Worm (Caenorhabditis elegans): ENCODE measurements around the gene F55A11.11.
"Not testable (repeated sequence)": the region's sequence is repeated elsewhere in the genome, so short reads cannot be mapped to it uniquely, and the experiment has no call there.

ce11 chrV:11823125-11823833 lies 40.3 kb downstream of the F55A11.11 start:
- not testable (repeated sequence) for TF ChIP-seq skn-1 (tag; optimal IDR thresholded peaks at IDR 0.05); T26A8.4 (GFP tag; IDR thresholded peaks at IDR 0.05); fos-1 (tag; optimal IDR thresholded peaks at IDR 0.05); hlh-30 (tag; optimal IDR thresholded peaks at IDR 0.05; ENCODE audit: insufficient read depth); zag-1 (tag; optimal IDR thresholded peaks at IDR 0.05); lin-15B (tag; optimal IDR thresholded peaks at IDR 0.05); ceh-28 (tag; optimal IDR thresholded peaks at IDR 0.05)
